Worm (Caenorhabditis elegans) whole organism, young adult: ENCODE results near the gene emre-1.

Source experiments
- cebp-1 ChIP-seq, 2 experiments: fragments of 200-800 bp in 1 of 2; sonication (Bioruptor generic) in 1 of 2; sonication (generic microtip) in 1 of 2; IDR thresholded peaks in 1 of 2; optimal IDR thresholded peaks in 1 of 2; 2 replicates each; pipeline versions ENCODE4 v1.3.6 to Lab custom; 2017 to 2022; ENCODE audit warnings: missing compliant biosample characterization in 2 of 2, missing genetic modification characterization in 2 of 2, mild to moderate bottlenecking in 1 of 2, missing genetic modification reagents in 1 of 2, moderate library complexity in 1 of 2
- lsl-1 ChIP-seq: fragments of 200-800 bp; sonication (Bioruptor generic); optimal IDR thresholded peaks from 2 replicates; lab custom pipeline; 2018; ENCODE audit warnings: mild to moderate bottlenecking, missing genetic modification characterization, moderate library complexity, missing compliant biosample characterization
- nfya-2 ChIP-seq: fragments of 200-800 bp; sonication (Bioruptor generic); IDR thresholded peaks from 2 replicates; pipeline ENCODE4 v1.3.6; 2022; ENCODE audit warnings: missing genetic modification reagents, missing genetic modification characterization, missing compliant biosample characterization
- sdz-38 ChIP-seq: sonication (generic microtip); optimal IDR thresholded peaks from 2 replicates; lab custom pipeline; 2016; ENCODE audit warnings: missing genotype, missing genetic modification characterization, missing compliant biosample characterization

DNA sequence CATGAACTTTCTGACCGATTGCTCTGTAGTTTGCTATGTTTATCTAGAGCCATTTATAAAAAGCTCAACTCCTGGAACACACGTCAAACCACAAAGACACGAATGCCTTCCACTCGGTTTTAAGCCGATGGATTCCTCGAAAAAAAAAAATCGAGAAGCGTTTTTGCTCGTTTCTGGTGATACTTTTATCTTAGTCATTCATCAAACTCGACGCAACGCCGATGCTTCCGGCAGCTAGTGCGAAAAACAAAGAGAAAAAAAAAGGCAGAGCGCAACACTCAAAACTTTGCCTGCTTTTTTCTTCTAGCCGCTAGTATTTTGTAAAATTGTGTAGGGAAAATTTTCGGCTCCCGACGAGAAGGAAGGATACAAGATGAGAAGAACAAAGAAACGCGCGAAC, 48.1 kb downstream of the emre-1 start:
- TF ChIP-seq sdz-38, result no peak
- TF ChIP-seq cebp-1 (GFP tag; IDR thresholded peaks at IDR 0.05; lab: Robert Waterston, UW), result no peak
- TF ChIP-seq cebp-1 (tag; optimal IDR thresholded peaks at IDR 0.05; lab: Kevin White, UChicago), result no peak
- TF ChIP-seq nfya-2 (GFP tag; lab: Robert Waterston, UW), result no peak
- no peak for TF ChIP-seq lsl-1 (GFP tag; lab: Kevin White, UChicago)
